Fruit fly (Drosophila melanogaster): Measurements from ENCODE around the gene CG14330.

Gene CG14330

DNA sequence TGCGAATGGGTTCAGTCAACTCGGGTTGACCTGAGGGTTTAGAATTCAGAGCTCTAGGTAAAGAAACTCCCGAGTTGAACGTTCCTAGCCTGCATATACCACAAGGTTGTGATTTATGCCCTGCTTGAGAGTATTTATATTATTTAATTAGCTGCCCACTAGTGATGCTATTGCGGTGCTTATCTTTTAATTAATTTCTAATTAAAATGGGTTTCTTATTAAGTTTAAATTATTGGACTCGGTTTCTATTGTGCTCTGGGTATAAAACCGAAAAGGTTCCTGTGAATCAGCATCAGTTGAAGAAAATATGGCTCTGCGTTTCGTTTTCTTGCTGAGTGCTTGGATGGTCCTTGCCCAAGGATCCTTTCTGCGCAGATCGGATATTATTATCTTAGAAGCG lies 41.1 kb downstream of the CG14330 start, which contains the start of gene CG5866:
TSS of gene CG5866 (plus strand) at position 301 of the 400 bp plus-strand sequence.
- TF ChIP-seq pad (GFP tag; optimal IDR thresholded peaks at IDR 0.05) = no peak
- no peak for TF ChIP-seq ovo (GFP tag; optimal IDR thresholded peaks at IDR 0.05)
- no peak for TF ChIP-seq CG5204 (GFP tag; optimal IDR thresholded peaks at IDR 0.05)
- TF ChIP-seq cic (GFP tag; optimal IDR thresholded peaks at IDR 0.05) = no peak
- no peak for TF ChIP-seq CG14711 (tag; optimal IDR thresholded peaks at IDR 0.05)
- TF ChIP-seq Hr96 (GFP tag; optimal IDR thresholded peaks at IDR 0.05) = no peak
- TF ChIP-seq toe (GFP tag; optimal IDR thresholded peaks at IDR 0.05) = no peak
- TF ChIP-seq bab1 (GFP tag; optimal IDR thresholded peaks at IDR 0.05) = no peak
- no peak for TF ChIP-seq kay (GFP tag; ENCODE audit: borderline replicate concordance)
- no peak for TF ChIP-seq CG7045 (GFP tag; optimal IDR thresholded peaks at IDR 0.05)
- no peak for TF ChIP-seq Crg-1 (GFP tag; optimal IDR thresholded peaks at IDR 0.05)
- TF ChIP-seq CG7101 (tag; optimal IDR thresholded peaks at IDR 0.05) = no peak
- no peak for TF ChIP-seq Mnt (GFP tag; optimal IDR thresholded peaks at IDR 0.05)
- TF ChIP-seq Clk (GFP tag; optimal IDR thresholded peaks at IDR 0.05) = no peak

DNA sequence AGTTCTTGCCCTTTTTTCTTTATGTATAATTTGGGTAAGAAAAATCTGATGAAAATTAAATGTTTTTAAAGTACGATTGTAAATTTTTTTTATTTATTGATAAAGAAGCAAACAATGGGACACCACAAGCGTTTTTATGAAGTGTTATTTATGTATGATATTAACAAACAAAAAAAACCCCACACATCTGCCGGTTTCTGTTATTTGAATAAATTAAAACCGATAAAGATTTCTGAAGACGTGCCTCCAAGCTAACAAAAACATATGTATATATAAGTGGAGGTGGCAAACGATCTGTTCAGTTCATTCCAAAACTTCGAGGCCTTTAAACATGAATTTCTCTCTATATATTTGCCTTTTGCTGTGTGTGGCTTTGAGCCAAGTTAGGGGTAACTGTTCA lies 43.0 kb downstream of the CG14330 start, which contains the start of gene CG42822:
TSS of gene CG42822 (plus strand) at position 301 of the 400 bp plus-strand sequence.
- no peak for TF ChIP-seq bab1 (GFP tag; optimal IDR thresholded peaks at IDR 0.05)
- no peak for TF ChIP-seq Clk (GFP tag; optimal IDR thresholded peaks at IDR 0.05)
- TF ChIP-seq CG11617 (GFP tag; optimal IDR thresholded peaks at IDR 0.05) = no peak
- no peak for TF ChIP-seq CG1620 (GFP tag; optimal IDR thresholded peaks at IDR 0.05)
- TF ChIP-seq CG7045 (GFP tag; optimal IDR thresholded peaks at IDR 0.05) = no peak
- no peak for TF ChIP-seq Hr96 (GFP tag; optimal IDR thresholded peaks at IDR 0.05)
- no peak for TF ChIP-seq CG5204 (GFP tag; optimal IDR thresholded peaks at IDR 0.05)
- TF ChIP-seq cnc (optimal IDR thresholded peaks at IDR 0.05) = no peak
- no peak for TF ChIP-seq CG33017 (tag; optimal IDR thresholded peaks at IDR 0.05)
- no peak for TF ChIP-seq ovo (GFP tag; optimal IDR thresholded peaks at IDR 0.05)
- no peak for TF ChIP-seq pad (GFP tag; optimal IDR thresholded peaks at IDR 0.05)
- no peak for TF ChIP-seq CG14711 (tag; optimal IDR thresholded peaks at IDR 0.05)
- no peak for TF ChIP-seq kay (GFP tag; ENCODE audit: borderline replicate concordance)
- TF ChIP-seq cic (GFP tag; optimal IDR thresholded peaks at IDR 0.05) = no peak
- no peak for TF ChIP-seq CG7101 (tag; optimal IDR thresholded peaks at IDR 0.05)
- no peak for TF ChIP-seq CG12768 (GFP tag; optimal IDR thresholded peaks at IDR 0.05)

DNA sequence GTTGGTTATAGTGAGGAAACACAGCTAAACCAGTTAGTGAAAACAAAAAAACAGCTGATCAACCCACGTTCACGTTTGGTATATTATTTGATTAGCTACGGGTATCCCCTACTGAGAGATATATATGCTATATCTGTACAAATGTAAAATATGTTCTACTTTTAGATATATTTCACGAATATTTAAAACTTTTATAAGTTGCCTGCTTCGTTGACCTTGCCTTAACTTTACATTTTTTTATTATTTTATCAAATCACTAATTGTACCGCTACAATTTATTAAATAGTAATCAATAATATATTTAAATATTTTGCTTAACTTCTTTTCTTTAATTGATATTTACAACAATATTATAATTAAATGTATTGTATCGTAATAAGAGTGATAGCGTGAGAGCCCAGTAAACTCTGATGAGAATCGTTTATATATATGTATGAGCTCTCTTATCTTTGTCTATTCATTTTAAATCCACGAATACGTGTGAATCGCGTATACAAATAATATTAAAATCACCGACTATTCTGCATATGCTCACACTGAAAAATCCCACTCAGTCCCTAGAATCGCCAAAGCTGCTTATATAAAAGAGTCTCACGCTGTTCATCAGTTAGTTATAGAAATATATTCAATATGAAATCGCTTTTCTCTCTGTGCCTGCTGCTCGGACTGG lies 44.0 kb downstream of the CG14330 start, which contains the start of gene CG42821:
TSS of gene CG42821 (plus strand) at position 620 of the 670 bp plus-strand sequence.
- TF ChIP-seq toe (GFP tag; optimal IDR thresholded peaks at IDR 0.05) (no peak), CG14711 (tag; optimal IDR thresholded peaks at IDR 0.05) (peak; percentile 29), bab1 (GFP tag; optimal IDR thresholded peaks at IDR 0.05) (peak; percentile 23), Crg-1 (GFP tag; optimal IDR thresholded peaks at IDR 0.05) (no peak), CG7045 (GFP tag; optimal IDR thresholded peaks at IDR 0.05) (no peak), tj (GFP tag; optimal IDR thresholded peaks at IDR 0.05) (no peak)

DNA sequence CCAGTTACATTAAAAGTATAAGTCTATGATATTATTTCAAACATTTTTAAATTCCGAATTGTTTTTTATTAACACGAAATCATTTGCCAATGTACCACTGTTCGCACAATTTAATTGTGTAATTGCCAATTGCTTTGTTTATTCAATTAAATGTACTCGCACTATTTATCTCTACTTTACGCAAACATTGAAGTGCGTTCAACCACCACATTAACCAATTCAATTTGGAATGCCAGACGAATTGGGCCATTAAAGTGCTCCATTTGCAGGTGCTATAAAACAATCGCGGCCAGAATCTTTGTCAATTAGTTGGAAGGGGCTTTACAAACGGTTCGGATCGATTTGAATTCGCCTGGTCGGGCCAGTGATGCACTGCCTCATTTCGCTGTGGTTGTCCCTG lies 45.8 kb downstream of the CG14330 start, which contains the start of gene CG5863:
TSS of gene CG5863 (plus strand) at position 301 of the 400 bp plus-strand sequence.
- TF ChIP-seq Mnt (GFP tag; optimal IDR thresholded peaks at IDR 0.05) (no peak), toe (GFP tag; optimal IDR thresholded peaks at IDR 0.05) (no peak)

DNA sequence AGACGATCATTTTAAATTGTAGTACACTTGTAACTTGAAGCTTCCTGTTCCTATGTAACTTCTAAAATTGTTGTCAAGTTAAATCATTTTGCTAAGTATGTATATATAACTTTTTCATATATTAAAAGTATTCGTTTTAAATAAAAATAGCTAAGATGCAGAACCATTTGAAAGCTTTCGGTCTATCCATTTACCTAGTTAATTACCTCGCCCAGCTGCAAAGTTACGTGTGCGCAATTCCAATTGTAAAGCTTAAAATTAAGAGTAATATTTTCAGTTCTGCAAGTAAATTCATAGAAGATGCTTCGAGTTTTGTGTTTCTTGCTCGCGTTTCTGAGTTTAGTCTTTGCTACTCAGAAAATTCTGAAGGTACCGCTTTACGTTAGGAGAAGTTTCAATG lies 47.3 kb downstream of the CG14330 start, which contains the start of gene CG5860:
TSS of gene CG5860 (plus strand) at position 301 of the 400 bp plus-strand sequence.
- TF ChIP-seq bab1 (GFP tag; optimal IDR thresholded peaks at IDR 0.05) (no peak), CG11617 (GFP tag; optimal IDR thresholded peaks at IDR 0.05) (no peak), CG5204 (GFP tag; optimal IDR thresholded peaks at IDR 0.05) (no peak), cic (GFP tag; optimal IDR thresholded peaks at IDR 0.05) (no peak), ovo (GFP tag; optimal IDR thresholded peaks at IDR 0.05) (no peak), toe (GFP tag; optimal IDR thresholded peaks at IDR 0.05) (no peak), CG1620 (GFP tag; optimal IDR thresholded peaks at IDR 0.05) (no peak), CG33017 (tag; optimal IDR thresholded peaks at IDR 0.05) (no peak), Mnt (GFP tag; optimal IDR thresholded peaks at IDR 0.05) (no peak), CG14711 (tag; optimal IDR thresholded peaks at IDR 0.05) (no peak), tj (GFP tag; optimal IDR thresholded peaks at IDR 0.05) (no peak), CG7101 (tag; optimal IDR thresholded peaks at IDR 0.05) (no peak)

DNA sequence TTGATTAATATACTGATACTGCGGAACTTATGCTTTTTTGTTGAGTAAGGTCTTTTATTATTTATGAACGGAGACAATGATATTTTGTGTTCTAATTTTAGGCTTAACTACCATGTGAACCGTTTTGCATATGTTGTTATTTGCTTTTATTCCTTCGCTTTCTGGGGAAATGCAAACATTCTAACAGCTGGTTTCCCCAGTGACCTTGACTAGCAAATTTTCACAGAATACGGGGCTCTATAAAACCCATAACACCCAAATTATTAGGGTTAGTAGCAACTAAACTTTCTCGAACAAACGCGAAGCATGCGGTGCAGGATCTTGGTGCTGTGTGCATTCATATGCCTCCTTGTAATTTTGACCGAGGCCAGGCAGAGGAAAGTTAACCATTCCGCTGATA lies 49.0 kb downstream of the CG14330 start, which contains the start of gene CG17283:
TSS of gene CG17283 (plus strand) at position 301 of the 400 bp plus-strand sequence.
- no peak for TF ChIP-seq CG7101 (tag; optimal IDR thresholded peaks at IDR 0.05)

DNA sequence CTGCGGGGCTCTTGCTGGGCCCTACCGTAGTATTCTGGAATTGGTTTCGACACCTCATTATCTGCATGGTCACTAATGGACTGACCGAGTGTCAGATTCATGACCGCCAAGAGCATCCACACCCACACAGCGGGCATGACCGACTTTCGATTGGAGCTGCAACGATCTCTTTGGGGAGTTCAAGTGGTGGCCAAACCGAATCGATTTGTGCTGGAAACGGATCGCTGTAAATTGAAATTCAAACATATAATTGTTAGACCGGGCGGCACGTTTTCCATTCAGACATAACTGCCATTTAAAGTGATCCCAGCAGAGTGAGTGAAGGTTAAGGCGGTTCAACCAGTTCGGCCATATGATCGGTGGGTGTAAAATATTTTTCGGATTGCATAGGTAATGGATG lies 50.2 kb downstream of the CG14330 start, which contains the start of the genes CG42824 and CG42798:
TSS of gene CG42824 (minus strand) at position 101 of the 400 bp plus-strand sequence.
TSS of gene CG42798 (plus strand) at position 268 of the 400 bp plus-strand sequence.
- no peak for TF ChIP-seq CG5204 (GFP tag; optimal IDR thresholded peaks at IDR 0.05)
- TF ChIP-seq Clk (GFP tag; optimal IDR thresholded peaks at IDR 0.05) = no peak
- TF ChIP-seq Hr96 (GFP tag; optimal IDR thresholded peaks at IDR 0.05) = no peak
- no peak for TF ChIP-seq CG7101 (tag; optimal IDR thresholded peaks at IDR 0.05)
- no peak for TF ChIP-seq Crg-1 (GFP tag; optimal IDR thresholded peaks at IDR 0.05)
- no peak for TF ChIP-seq Mnt (GFP tag; optimal IDR thresholded peaks at IDR 0.05)
- no peak for TF ChIP-seq CG33017 (tag; optimal IDR thresholded peaks at IDR 0.05)
- no peak for TF ChIP-seq CG14711 (tag; optimal IDR thresholded peaks at IDR 0.05)
- no peak for TF ChIP-seq ovo (GFP tag; optimal IDR thresholded peaks at IDR 0.05)
- no peak for TF ChIP-seq CG11617 (GFP tag; optimal IDR thresholded peaks at IDR 0.05)
- TF ChIP-seq CG7045 (GFP tag; optimal IDR thresholded peaks at IDR 0.05) = no peak
- no peak for TF ChIP-seq cic (GFP tag; optimal IDR thresholded peaks at IDR 0.05)
- TF ChIP-seq CG1620 (GFP tag; optimal IDR thresholded peaks at IDR 0.05) = no peak
- TF ChIP-seq cnc (optimal IDR thresholded peaks at IDR 0.05) = no peak

Measured in whole organism, adult.